Worm (Caenorhabditis elegans) whole organism, L1 larva: ENCODE results near the gene tkr-1.

Experiments
- C16A3.4 ChIP-seq: fragments of 150-350 bp; optimal IDR thresholded peaks from 2 replicates; lab custom pipeline; 2014; ENCODE audit warnings: missing biosample characterization, missing genetic modification characterization
- Y116A8C.19 ChIP-seq: sonication (generic microtip); optimal IDR thresholded peaks from 2 replicates; lab custom pipeline; 2016; ENCODE audit warnings: missing compliant biosample characterization, missing genetic modification characterization, borderline replicate concordance
- aha-1 ChIP-seq: fragments of 150-350 bp; optimal IDR thresholded peaks from 2 replicates; lab custom pipeline; 2014; ENCODE audit warnings: missing biosample characterization, missing genetic modification characterization
- ceh-63 ChIP-seq: fragments of 200-800 bp; sonication (Bioruptor generic); optimal IDR thresholded peaks from 2 replicates; lab custom pipeline; 2018; ENCODE audit warnings: mild to moderate bottlenecking, missing genetic modification characterization, missing compliant biosample characterization
- ceh-8 ChIP-seq: fragments of 200-800 bp; sonication (Bioruptor generic); optimal IDR thresholded peaks from 2 replicates; lab custom pipeline; 2018; ENCODE audit warnings: mild to moderate bottlenecking, missing genetic modification characterization, moderate library complexity, missing compliant biosample characterization
- ceh-82 ChIP-seq, 3 experiments: fragments of 150-350 bp in 1 of 3; sonication (generic microtip) in 2 of 3; optimal IDR thresholded peaks; 2 replicates each; lab custom pipeline; 2014 to 2017; ENCODE audit warnings: missing biosample characterization in 3 of 3, missing genetic modification characterization in 3 of 3
- ceh-90 ChIP-seq: sonication (generic microtip); optimal IDR thresholded peaks from 2 replicates; lab custom pipeline; 2016; ENCODE audit warnings: missing genetic modification characterization, missing compliant biosample characterization
- efl-1 ChIP-seq, 4 experiments: fragments of 150-350 bp; optimal IDR thresholded peaks in 3 of 4; peaks in 1 of 4; 1 replicate in 1 of 4; 2 replicates in 3 of 4; lab custom pipeline; 2014; ENCODE audit warnings: missing biosample characterization in 2 of 4, missing genetic modification characterization in 2 of 4, missing genetic modification reagents in 2 of 4
- egl-13 ChIP-seq: sonication (generic microtip); optimal IDR thresholded peaks from 2 replicates; lab custom pipeline; 2016; ENCODE audit warnings: missing genotype, missing genetic modification reagents, missing genetic modification characterization, missing compliant biosample characterization
- egl-27 ChIP-seq, 2 experiments: fragments of 150-350 bp in 1 of 2; sonication (generic microtip); optimal IDR thresholded peaks; 3 replicates each; lab custom pipeline; 2017 to 2018; ENCODE audit warnings: missing biosample characterization in 2 of 2, missing genetic modification characterization in 2 of 2, missing genetic modification reagents in 2 of 2
- elt-2 ChIP-seq: sonication (generic microtip); optimal IDR thresholded peaks from 2 replicates; lab custom pipeline; 2016; ENCODE audit warnings: missing genetic modification characterization, mild to moderate bottlenecking, inconsistent platforms, missing compliant biosample characterization, missing genetic modification reagents
- fkh-10 ChIP-seq: sonication (generic microtip); optimal IDR thresholded peaks from 2 replicates; lab custom pipeline; 2017; ENCODE audit warnings: missing biosample characterization, missing genetic modification reagents, missing genetic modification characterization
- fkh-8 ChIP-seq: sonication (generic microtip); optimal IDR thresholded peaks from 2 replicates; lab custom pipeline; 2016; ENCODE audit warnings: mild to moderate bottlenecking, missing genetic modification characterization, missing compliant biosample characterization
- hlh-4 ChIP-seq: sonication (generic microtip); optimal IDR thresholded peaks from 2 replicates; lab custom pipeline; 2016; ENCODE audit warnings: mild to moderate bottlenecking, missing genetic modification characterization, missing compliant biosample characterization
- hpl-2 ChIP-seq: fragments of 150-350 bp; optimal IDR thresholded peaks from 2 replicates; lab custom pipeline; 2014; ENCODE audit warnings: missing biosample characterization, missing genetic modification reagents, missing genetic modification characterization
- irx-1 ChIP-seq: sonication (generic microtip); optimal IDR thresholded peaks from 2 replicates; lab custom pipeline; 2016; ENCODE audit warnings: missing genetic modification characterization, missing compliant biosample characterization
- jun-1 ChIP-seq: fragments of 150-350 bp; optimal IDR thresholded peaks from 2 replicates; lab custom pipeline; 2014; ENCODE audit warnings: missing biosample characterization, missing genetic modification reagents, missing genetic modification characterization
- lin-14 ChIP-seq: fragments of 200-800 bp; sonication (Bioruptor generic); optimal IDR thresholded peaks from 2 replicates; lab custom pipeline; 2018; ENCODE audit warnings: mild to moderate bottlenecking, missing genetic modification characterization, moderate library complexity, missing compliant biosample characterization
- lin-35 ChIP-seq, 2 experiments: fragments of 150-350 bp; optimal IDR thresholded peaks; 2 replicates each; lab custom pipeline; 2014; ENCODE audit warnings: missing biosample characterization in 2 of 2, missing genetic modification characterization in 2 of 2, missing genetic modification reagents in 2 of 2
- mab-9 ChIP-seq: fragments of 200-800 bp; sonication (Bioruptor generic); IDR thresholded peaks from 2 replicates; pipeline ENCODE4 v1.3.6; 2022; ENCODE audit warnings: missing genetic modification reagents, missing genetic modification characterization, missing compliant biosample characterization
- mdl-1 ChIP-seq, 2 experiments: fragments of 150-350 bp; optimal IDR thresholded peaks; 2 replicates each; lab custom pipeline; 2014 to 2017; ENCODE audit warnings: missing biosample characterization in 2 of 2, missing genetic modification characterization in 2 of 2, inconsistent platforms in 1 of 2
- nhr-11 ChIP-seq: fragments of 150-350 bp; optimal IDR thresholded peaks from 2 replicates; lab custom pipeline; 2014; ENCODE audit warnings: missing biosample characterization, missing genetic modification characterization
- nhr-20 ChIP-seq: sonication (generic microtip); optimal IDR thresholded peaks from 2 replicates; lab custom pipeline; 2016; ENCODE audit warnings: mild to moderate bottlenecking, missing genetic modification characterization, missing compliant biosample characterization
- nhr-71 ChIP-seq: sonication (generic microtip); optimal IDR thresholded peaks from 2 replicates; lab custom pipeline; 2016; ENCODE audit warnings: mild to moderate bottlenecking, missing genetic modification characterization, moderate library complexity, missing compliant biosample characterization
- nhr-77 ChIP-seq: fragments of 150-350 bp; optimal IDR thresholded peaks from 2 replicates; lab custom pipeline; 2014; ENCODE audit warnings: missing biosample characterization, missing genetic modification characterization
- nhr-84 ChIP-seq: sonication (generic microtip); optimal IDR thresholded peaks from 2 replicates; lab custom pipeline; 2017; ENCODE audit warnings: missing biosample characterization, missing genetic modification characterization
- pqm-1 ChIP-seq: sonication (generic microtip); optimal IDR thresholded peaks from 3 replicates; lab custom pipeline; 2017; ENCODE audit warnings: missing biosample characterization, missing genetic modification characterization
- rnt-1 ChIP-seq: sonication (generic microtip); optimal IDR thresholded peaks from 2 replicates; lab custom pipeline; 2016; ENCODE audit warnings: mild to moderate bottlenecking, missing genetic modification characterization, moderate library complexity, missing compliant biosample characterization
- skn-1 ChIP-seq: fragments of 150-350 bp; optimal IDR thresholded peaks from 2 replicates; lab custom pipeline; 2014; ENCODE audit warnings: missing biosample characterization, missing genetic modification characterization
- snpc-4 ChIP-seq: fragments of 150-350 bp; optimal IDR thresholded peaks from 2 replicates; lab custom pipeline; 2014; ENCODE audit warnings: missing biosample characterization, missing genetic modification characterization
- unc-98 ChIP-seq: fragments of 200-800 bp; sonication (Bioruptor generic); IDR thresholded peaks from 2 replicates; pipeline ENCODE4 v1.3.6; 2022; ENCODE audit warnings: missing genetic modification characterization, missing compliant biosample characterization
- xbp-1 ChIP-seq: sonication (generic microtip); optimal IDR thresholded peaks from 2 replicates; lab custom pipeline; 2016; ENCODE audit warnings: missing genetic modification characterization, missing compliant biosample characterization
- ztf-11 ChIP-seq, 2 experiments: sonication (generic microtip); optimal IDR thresholded peaks; 2 replicates each; lab custom pipeline; 2016 to 2017; ENCODE audit warnings: missing genetic modification characterization in 2 of 2, missing biosample characterization in 1 of 2, missing compliant biosample characterization in 1 of 2
- ztf-4 ChIP-seq: fragments of 150-350 bp; optimal IDR thresholded peaks from 2 replicates; lab custom pipeline; 2014; ENCODE audit warnings: missing biosample characterization, missing genetic modification characterization

tkr-1 gene

DNA sequence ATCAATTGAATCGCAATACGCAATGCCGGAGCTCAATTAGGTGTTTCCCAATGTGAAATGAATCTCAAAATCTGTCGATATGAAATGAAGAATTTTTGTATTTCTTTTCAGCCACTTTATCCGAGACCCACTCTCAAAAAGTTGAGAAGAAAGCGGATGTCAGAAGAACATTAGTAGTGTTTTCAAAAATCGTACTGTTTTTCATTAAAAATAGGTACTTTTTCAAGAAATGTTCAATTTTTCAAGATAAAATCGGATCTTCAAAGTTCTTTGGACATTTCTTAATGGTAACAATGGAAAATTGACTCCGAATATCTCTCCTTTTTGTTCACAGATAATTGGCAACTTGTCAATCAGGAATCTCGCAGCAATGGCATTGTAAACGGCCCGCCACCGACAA lies 22.4 kb upstream of the tkr-1 start, which contains the start of gene flp-25:
Gene flp-25 (plus strand): TSS at position 301 of the 400 bp plus-strand sequence.
- TF ChIP-seq ceh-63 (GFP tag; lab: Kevin White, UChicago) (no peak), ceh-90 (tag; lab: Kevin White, UChicago) (no peak), nhr-84 (no peak), ceh-8 (GFP tag; lab: Kevin White, UChicago) (no peak), skn-1 (tag; lab: Kevin White, UChicago) (no peak), hpl-2 (GFP tag; lab: Kevin White, UChicago) (no peak), nhr-77 (no peak), Y116A8C.19 (no peak), egl-13 (tag; lab: Kevin White, UChicago) (no peak), xbp-1 (tag; lab: Kevin White, UChicago) (no peak), rnt-1 (tag; lab: Kevin White, UChicago) (no peak), C16A3.4 (no peak), mab-9 (GFP tag; lab: Robert Waterston, UW) (no peak), ztf-4 (tag; lab: Kevin White, UChicago) (no peak), lin-14 (GFP tag; lab: Kevin White, UChicago) (no peak), ztf-11 (tag; optimal IDR thresholded peaks at IDR 0.05; lab: Kevin White, UChicago) (no peak), hlh-4 (tag; lab: Kevin White, UChicago) (no peak), snpc-4 (tag; lab: Kevin White, UChicago) (no peak), nhr-20 (tag; lab: Kevin White, UChicago) (no peak)

DNA sequence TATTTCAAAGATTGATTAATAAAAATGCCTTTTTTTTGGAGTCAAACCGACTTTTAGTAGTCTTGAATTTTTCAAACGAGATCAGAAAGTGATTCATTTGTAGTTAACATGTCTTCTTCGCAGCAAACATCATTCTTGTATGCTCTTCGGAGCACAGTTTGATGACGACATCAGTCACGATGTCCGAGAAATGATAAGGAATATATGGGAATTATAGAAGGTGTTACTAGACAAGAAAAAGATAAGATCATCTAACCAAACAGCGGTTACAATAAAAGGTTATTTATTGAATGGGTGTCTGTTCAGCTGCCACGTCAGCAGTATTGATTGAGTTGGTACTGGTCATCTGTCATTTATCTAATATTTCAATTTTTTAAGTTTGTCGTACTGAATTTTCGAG lies 17.2 kb upstream of the tkr-1 start:
- no peak for TF ChIP-seq hlh-4 (tag; lab: Kevin White, UChicago)
- no peak for TF ChIP-seq fkh-8 (tag; lab: Kevin White, UChicago)
- peak; percentile 27 for TF ChIP-seq elt-2 (tag; lab: Kevin White, UChicago)
- no peak for TF ChIP-seq egl-27 (tag; optimal IDR thresholded peaks at IDR 0.05; lab: Kevin White, UChicago)
- no peak for TF ChIP-seq aha-1
- no peak for TF ChIP-seq rnt-1 (tag; lab: Kevin White, UChicago)
- TF ChIP-seq efl-1 (optimal IDR thresholded peaks at IDR 0.05; lab: Kevin White, UChicago), result no peak
- TF ChIP-seq efl-1 (GFP tag; optimal IDR thresholded peaks at IDR 0.05 in 1 of 2; lab: Kevin White, UChicago), result peak in 1 of 2 experiments; percentile 28
- TF ChIP-seq nhr-11, result no peak
- no peak for TF ChIP-seq lin-35 (GFP tag; optimal IDR thresholded peaks at IDR 0.05; lab: Kevin White, UChicago)

DNA sequence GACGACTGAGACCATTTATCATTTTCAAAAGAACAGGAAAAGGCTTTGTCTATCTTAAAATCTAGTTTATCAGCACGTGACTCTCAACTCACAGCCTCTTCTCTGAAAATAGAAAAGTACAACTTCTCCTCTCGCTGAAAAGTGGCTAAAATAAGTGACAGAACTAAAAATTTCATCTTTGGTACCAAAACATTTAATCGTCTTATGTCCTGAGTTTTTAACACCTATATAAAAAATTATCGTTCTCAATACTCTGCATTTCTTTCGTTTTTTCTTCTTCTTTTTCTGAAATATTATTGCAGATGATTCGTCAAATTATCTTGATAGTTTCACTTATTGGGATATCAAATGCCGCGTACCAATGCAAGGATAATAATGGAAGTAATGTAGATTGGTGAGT lies 16.6 kb upstream of the tkr-1 start, which contains the start of gene crn-6:
Gene crn-6 (plus strand): TSS at position 301 of the 400 bp plus-strand sequence.
- TF ChIP-seq nhr-11 (no peak), nhr-71 (no peak), jun-1 (no peak), ceh-8 (GFP tag; lab: Kevin White, UChicago) (no peak), irx-1 (no peak)

DNA sequence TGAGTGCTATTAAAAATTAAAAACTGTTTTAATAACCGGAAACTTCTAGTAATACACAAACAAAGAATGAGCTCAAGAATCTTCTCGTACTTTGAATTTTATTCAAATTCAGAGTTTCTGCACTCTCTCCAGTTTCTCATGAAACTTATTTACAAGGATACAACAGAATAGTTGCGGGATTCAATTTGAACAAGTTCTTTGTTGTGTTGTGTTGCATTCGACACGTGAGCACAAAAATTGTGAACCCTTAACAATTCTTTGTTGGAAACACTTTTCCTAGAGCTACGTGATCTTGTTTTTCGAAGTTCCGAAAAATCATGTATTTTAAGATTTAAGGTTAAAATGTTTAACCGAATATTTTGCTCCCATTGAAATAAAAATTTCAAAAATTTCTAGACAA lies 9.8 kb upstream of the tkr-1 start:
- TF ChIP-seq ztf-11 (tag; optimal IDR thresholded peaks at IDR 0.05; lab: Kevin White, UChicago), result no peak
- TF ChIP-seq unc-98 (GFP tag; lab: Robert Waterston, UW), result no peak
- no peak for TF ChIP-seq ceh-82 (tag; optimal IDR thresholded peaks at IDR 0.05; lab: Kevin White, UChicago)
- no peak for TF ChIP-seq efl-1 (optimal IDR thresholded peaks at IDR 0.05; lab: Kevin White, UChicago)
- TF ChIP-seq efl-1 (GFP tag; optimal IDR thresholded peaks at IDR 0.05 in 1 of 2; lab: Kevin White, UChicago), result peak in 1 of 2 experiments; percentile 25
- peak; percentile 39 for TF ChIP-seq fkh-10
- TF ChIP-seq lin-14 (GFP tag; lab: Kevin White, UChicago), result peak; percentile 13

DNA sequence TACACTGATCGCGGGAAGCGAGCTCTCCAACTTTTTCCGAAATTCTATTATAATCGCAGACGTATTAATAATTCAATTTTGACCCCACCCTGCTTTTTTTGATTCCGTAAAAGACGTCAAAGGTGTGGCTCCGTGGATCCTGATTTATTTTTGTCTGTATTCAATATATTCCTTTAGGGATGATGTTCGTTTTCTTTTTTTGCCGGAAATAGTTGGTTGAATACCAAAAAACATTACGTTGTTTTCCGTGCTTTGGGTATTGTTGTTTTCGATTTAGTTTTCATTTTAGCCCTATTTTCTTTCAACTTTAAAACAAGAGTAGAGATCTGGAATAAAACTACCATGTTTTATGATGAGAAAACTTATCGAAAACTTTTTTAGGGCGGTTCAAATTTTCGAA lies 6.9 kb upstream of the tkr-1 start:
- TF ChIP-seq hlh-4 (tag; lab: Kevin White, UChicago), result no peak
- TF ChIP-seq jun-1, result no peak
- no peak for TF ChIP-seq pqm-1 (tag; lab: Kevin White, UChicago)
- TF ChIP-seq mdl-1 (tag; optimal IDR thresholded peaks at IDR 0.05; lab: Kevin White, UChicago), result no peak
